Worm (Caenorhabditis elegans): ENCODE data around the gene nhr-166.

nhr-166 gene

ce11 chrII:3930478-3931182 is 50.6 kb downstream of the nhr-166 start (continued):
- TF ChIP-seq attf-4 (tag; optimal IDR thresholded peaks at IDR 0.05) (no peak), tra-1 (GFP tag; IDR thresholded peaks at IDR 0.05) (no peak), hmg-1.1 (GFP tag; IDR thresholded peaks at IDR 0.05) (peak; percentile 67), daf-12 (tag; optimal IDR thresholded peaks at IDR 0.05) (no peak), Y75B8A.6 (GFP tag; IDR thresholded peaks at IDR 0.05) (no peak), snpc-1.2 (GFP tag; IDR thresholded peaks at IDR 0.05) (no peak), cey-2 (tag; optimal IDR thresholded peaks at IDR 0.05; ENCODE audit: borderline replicate concordance, insufficient read depth) (no peak), nhr-48 (tag; optimal IDR thresholded peaks at IDR 0.05) (no peak), mxl-2 (GFP tag; conservative IDR thresholded peaks at IDR 0.05) (no peak), aly-2 (tag; optimal IDR thresholded peaks at IDR 0.05) (no peak), lin-15B (tag; optimal IDR thresholded peaks at IDR 0.05) (no peak), rbr-2 (tag; optimal IDR thresholded peaks at IDR 0.05) (peak; percentile 45), ceh-62 (tag; optimal IDR thresholded peaks at IDR 0.05) (no peak), mdl-1 (tag; optimal IDR thresholded peaks at IDR 0.05) (peak in 1 of 2 experiments; percentile 41), unc-62 (GFP tag; optimal IDR thresholded peaks at IDR 0.05 in 1 of 2) (peak in 1 of 2 experiments; percentile 69), unc-62 (tag; optimal IDR thresholded peaks at IDR 0.05) (no peak), dmd-9 (GFP tag; IDR thresholded peaks at IDR 0.05) (no peak), lin-1 (GFP tag; IDR thresholded peaks at IDR 0.05) (no peak), nhr-76 (tag; optimal IDR thresholded peaks at IDR 0.05) (no peak), fos-1 (tag; optimal IDR thresholded peaks at IDR 0.05) (no peak), nhr-28 (tag; optimal IDR thresholded peaks at IDR 0.05) (peak; percentile 87), ces-1 (GFP tag; optimal IDR thresholded peaks at IDR 0.05) (no peak), lin-13 (GFP tag; optimal IDR thresholded peaks at IDR 0.05) (no peak), php-3 (GFP tag; IDR thresholded peaks at IDR 0.05) (no peak), madf-9 (GFP tag; conservative IDR thresholded peaks at IDR 0.05) (no peak), ZK546.5 (tag; optimal IDR thresholded peaks at IDR 0.05) (no peak), ceh-82 (tag; optimal IDR thresholded peaks at IDR 0.05) (no peak), nhr-42 (GFP tag; IDR thresholded peaks at IDR 0.05) (no peak), gei-8 (GFP tag; optimal IDR thresholded peaks at IDR 0.05) (no peak), unc-130 (GFP tag; optimal IDR thresholded peaks at IDR 0.05) (no peak), nhr-77 (tag; optimal IDR thresholded peaks at IDR 0.05) (no peak), hif-1 (tag; optimal IDR thresholded peaks at IDR 0.05) (no peak), F26F4.8 (GFP tag; conservative IDR thresholded peaks at IDR 0.05) (no peak), zfp-2 (tag; optimal IDR thresholded peaks at IDR 0.05) (no peak), aha-1 (tag) (peak; percentile 68), zag-1 (tag; optimal IDR thresholded peaks at IDR 0.05) (no peak), mxl-3 (GFP tag; optimal IDR thresholded peaks at IDR 0.05) (peak; percentile 51), fkh-10 (GFP tag; optimal IDR thresholded peaks at IDR 0.05) (peak; percentile 66), F44E2.7 (GFP tag; IDR thresholded peaks at IDR 0.05) (no peak), nhr-237 (tag; optimal IDR thresholded peaks at IDR 0.05) (no peak), Y105C5A.15 (GFP tag; IDR thresholded peaks at IDR 0.05) (no peak), saeg-2 (GFP tag; IDR thresholded peaks at IDR 0.05) (no peak), sdz-12 (GFP tag; optimal IDR thresholded peaks at IDR 0.05) (no peak), dpl-1 (GFP tag; optimal IDR thresholded peaks at IDR 0.05) (peak; percentile 67), F10B5.3 (tag; optimal IDR thresholded peaks at IDR 0.05) (no peak), T26A8.4 (GFP tag; IDR thresholded peaks at IDR 0.05) (no peak), F49E8.2 (tag; optimal IDR thresholded peaks at IDR 0.05; ENCODE audit: borderline replicate concordance) (no peak), madf-5 (GFP tag; IDR thresholded peaks at IDR 0.05) (no peak), ztf-11 (tag; optimal IDR thresholded peaks at IDR 0.05) (no peak), unc-39 (tag; optimal IDR thresholded peaks at IDR 0.05) (no peak), mes-2 (tag; optimal IDR thresholded peaks at IDR 0.05; ENCODE audit: poor library complexity, severe bottlenecking) (peak; percentile 51), T20F7.1 (GFP tag; optimal IDR thresholded peaks at IDR 0.05) (no peak)
